Fruit fly (Drosophila melanogaster) S2 (cell line): ENCODE data around the gene obst-J.

Experiments
- CG8478 ChIP-seq: fragments of >200 bp; optimal IDR thresholded peaks from 2 replicates; lab custom pipeline; 2018
- CTCF ChIP-seq, 2 experiments: fragments of >200 bp; optimal IDR thresholded peaks; 2 replicates each; lab custom pipeline; 2018

DNA sequence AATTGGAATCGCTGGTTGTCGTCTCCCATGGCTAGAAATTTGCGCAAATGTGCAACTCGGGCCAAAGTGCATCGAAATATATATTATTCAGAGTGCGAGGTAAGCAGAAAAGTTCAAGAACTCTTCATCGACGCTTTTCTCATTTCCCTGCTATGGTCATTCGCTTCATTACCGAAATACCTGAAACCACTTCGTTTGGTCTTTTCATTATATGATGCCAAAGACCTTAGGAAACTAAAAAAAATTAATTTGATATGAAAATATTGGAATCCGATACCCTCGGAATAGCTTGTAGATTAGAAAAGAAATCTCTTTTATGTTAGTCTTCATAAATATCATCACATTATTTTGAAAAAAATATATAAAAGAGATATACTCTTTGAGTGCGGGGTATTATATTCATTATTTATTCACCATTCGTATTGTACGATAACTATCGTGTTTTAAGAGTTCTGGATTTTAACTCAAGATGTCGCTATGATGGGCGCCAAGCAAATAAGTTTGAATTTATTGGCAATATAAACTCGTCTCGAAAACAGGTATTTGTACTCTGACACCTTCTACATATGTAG, 18.7 kb downstream of the obst-J start, which contains the start of gene CG14187:
- TF ChIP-seq CG8478 (lab: Kevin White, UChicago) (no peak), CTCF (optimal IDR thresholded peaks at IDR 0.05; lab: Kevin White, UChicago) (peak in 1 of 2 experiments; percentile 21)
